Fruit fly (Drosophila melanogaster): ENCODE data around the gene CG15040.

CG15040 gene

dm6 chrX:18617489-18617888, at the start of gene CG15040:
Gene CG15040 (minus strand): TSS chrX:18617589.
- TF ChIP-seq Sox14 (GFP tag; optimal IDR thresholded peaks at IDR 0.05) (no peak), CG3919 (GFP tag; optimal IDR thresholded peaks at IDR 0.05) (no peak), CG7368 (GFP tag; optimal IDR thresholded peaks at IDR 0.05) (no peak), CG9139 (GFP tag; optimal IDR thresholded peaks at IDR 0.05) (no peak), CG6163 (GFP tag; IDR thresholded peaks at IDR 0.05) (no peak), CG34406 (GFP tag; optimal IDR thresholded peaks at IDR 0.05) (no peak), Eip78C (GFP tag) (no peak), salr (GFP tag; optimal IDR thresholded peaks at IDR 0.05) (no peak)

dm6 chrX:18665715-18666267, 48.4 kb upstream of the CG15040 start:
- TF ChIP-seq svp (GFP tag), result peak; percentile 56
- TF ChIP-seq CG6854 (GFP tag; optimal IDR thresholded peaks at IDR 0.05), result peak; percentile 50
- peak; percentile 24 for TF ChIP-seq Eip78C (GFP tag)
- TF ChIP-seq CG3032 (tag; optimal IDR thresholded peaks at IDR 0.05), result no peak

- TF ChIP-seq CG6276 (GFP tag; optimal IDR thresholded peaks at IDR 0.05) (peak; percentile 26), CG8319 (GFP tag; optimal IDR thresholded peaks at IDR 0.05) (no peak), CG32006 (GFP tag; optimal IDR thresholded peaks at IDR 0.05) (peak; percentile 76), CG15336 (GFP tag; IDR thresholded peaks at IDR 0.05) (peak; percentile 45; the same call in 1 of the 2 replicates), eg (GFP tag; IDR thresholded peaks at IDR 0.05) (0 out of 3 replicates have a peak, but pooled peaks have one; percentile 26), salr (GFP tag; optimal IDR thresholded peaks at IDR 0.05) (no peak), lz (GFP tag; optimal IDR thresholded peaks at IDR 0.05) (no peak)
Observed at dm6 chrX:18663362-18663761, 46.0 kb upstream of the CG15040 start.

- TF ChIP-seq spab (GFP tag; optimal IDR thresholded peaks at IDR 0.05), result no peak
- TF ChIP-seq acj6 (GFP tag; optimal IDR thresholded peaks at IDR 0.05), result no peak
- TF ChIP-seq CG1621 (tag; optimal IDR thresholded peaks at IDR 0.05), result no peak
- TF ChIP-seq CG32006 (GFP tag; optimal IDR thresholded peaks at IDR 0.05), result no peak
- TF ChIP-seq topi (GFP tag; optimal IDR thresholded peaks at IDR 0.05), result no peak
- no peak for TF ChIP-seq Eip78C (GFP tag)
- TF ChIP-seq salr (GFP tag; optimal IDR thresholded peaks at IDR 0.05), result no peak
- TF ChIP-seq Smox (GFP tag; optimal IDR thresholded peaks at IDR 0.05), result no peak
- no peak for TF ChIP-seq Hr39 (GFP tag; optimal IDR thresholded peaks at IDR 0.05)
- TF ChIP-seq CG11294 (GFP tag; IDR thresholded peaks at IDR 0.05), result no peak
- no peak for TF ChIP-seq CG6276 (GFP tag; optimal IDR thresholded peaks at IDR 0.05)
Observed at dm6 chrX:18662053-18662452, 44.7 kb upstream of the CG15040 start, which contains the start of gene CG6696. Gene CG6696 (minus strand): TSS chrX:18662153.

dm6 chrX:18657502-18657947, 40.1 kb upstream of the CG15040 start, which contains the start of gene fu:
Gene fu (plus strand): TSS chrX:18657755.
- TF ChIP-seq CG4318 (GFP tag; optimal IDR thresholded peaks at IDR 0.05), result no peak
- TF ChIP-seq eg (GFP tag; IDR thresholded peaks at IDR 0.05), result peak; percentile 30; the same call in 1 of the 3 replicates
- no peak for TF ChIP-seq fd59A (GFP tag; optimal IDR thresholded peaks at IDR 0.05)
- TF ChIP-seq CG6163 (GFP tag; IDR thresholded peaks at IDR 0.05), result 0 out of 3 replicates have a peak, but pooled peaks have one; percentile 33
- no peak for TF ChIP-seq CG7368 (GFP tag; optimal IDR thresholded peaks at IDR 0.05)
- TF ChIP-seq Sox14 (GFP tag; optimal IDR thresholded peaks at IDR 0.05), result peak; percentile 19
- TF ChIP-seq CG3919 (GFP tag; optimal IDR thresholded peaks at IDR 0.05), result no peak
- no peak for TF ChIP-seq CG3032 (tag; optimal IDR thresholded peaks at IDR 0.05)
- TF ChIP-seq CG8632 (GFP tag; optimal IDR thresholded peaks at IDR 0.05), result no peak
- TF ChIP-seq lz (GFP tag; optimal IDR thresholded peaks at IDR 0.05), result peak; percentile 4
- peak; percentile 10 for TF ChIP-seq esn (GFP tag; optimal IDR thresholded peaks at IDR 0.05)
- no peak for TF ChIP-seq CG11294 (GFP tag; IDR thresholded peaks at IDR 0.05)
- no peak for TF ChIP-seq Sox15 (GFP tag; optimal IDR thresholded peaks at IDR 0.05)
- peak; percentile 14 for TF ChIP-seq CG6854 (GFP tag; optimal IDR thresholded peaks at IDR 0.05)
- peak; percentile 30 for TF ChIP-seq CG34406 (GFP tag; optimal IDR thresholded peaks at IDR 0.05)
- TF ChIP-seq Eip93F (GFP tag; optimal IDR thresholded peaks at IDR 0.05), result no peak
- no peak for TF ChIP-seq net (GFP tag; optimal IDR thresholded peaks at IDR 0.05)
- TF ChIP-seq CG6792 (GFP tag; optimal IDR thresholded peaks at IDR 0.05), result no peak
- no peak for TF ChIP-seq ss (GFP tag; optimal IDR thresholded peaks at IDR 0.05)
- TF ChIP-seq CG32006 (GFP tag; optimal IDR thresholded peaks at IDR 0.05), result no peak

Measured in whole organism, prepupa.